Fruit fly (Drosophila melanogaster): ENCODE data around the gene AttD.
A peak's percentile ranks its signal among the peaks of the same experiment; 100 is the strongest.

The AttD gene

DNA sequence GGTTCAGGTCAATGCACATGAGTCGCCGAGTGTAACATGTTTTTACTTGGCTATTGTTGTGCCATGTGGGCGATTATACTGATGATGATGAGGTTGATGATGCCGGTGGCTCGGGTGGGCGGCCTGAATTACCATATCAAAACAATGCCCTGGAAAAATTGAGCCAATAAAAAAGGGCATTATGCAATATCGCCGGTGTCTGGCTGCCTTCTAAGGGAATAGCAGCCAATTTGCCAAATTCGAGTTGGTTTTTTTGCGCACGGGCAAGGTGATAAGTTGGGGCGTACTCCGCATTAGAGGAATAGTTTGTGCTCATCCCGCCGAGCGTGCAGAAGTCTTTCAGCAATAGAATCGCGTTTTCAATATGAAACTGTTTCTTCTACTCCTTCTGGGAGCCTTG, 16.0 kb upstream of the AttD start, which contains the start of gene CG14329:
CG14329 (plus strand) TSS at position 301 of the 400 bp plus-strand sequence.
- no peak for TF ChIP-seq CG8478 (optimal IDR thresholded peaks at IDR 0.05)
- TF ChIP-seq CTCF (optimal IDR thresholded peaks at IDR 0.05): no peak

DNA sequence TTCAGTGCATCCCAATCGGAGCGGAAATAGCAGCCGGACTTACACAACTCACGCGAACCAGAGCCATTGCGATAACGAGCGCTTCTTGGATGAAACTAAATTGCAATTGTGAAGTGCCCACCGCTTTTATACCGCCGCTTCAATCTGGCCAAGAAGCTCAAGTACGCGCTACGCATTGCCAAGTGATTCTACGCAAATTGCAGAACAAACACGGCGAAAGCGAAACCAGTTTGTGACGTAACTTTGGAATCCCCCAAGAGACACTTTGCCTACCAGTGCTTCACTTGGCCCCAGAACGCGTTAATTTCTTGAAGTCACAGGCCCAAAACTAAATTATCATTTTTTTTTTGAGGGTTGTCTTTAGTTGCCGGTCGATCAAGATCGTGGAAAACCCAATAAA, 13.7 kb upstream of the AttD start, which contains the start of gene Edg91:
Edg91 (minus strand) TSS at position 101 of the 400 bp plus-strand sequence.
- no peak for TF ChIP-seq CG8478 (optimal IDR thresholded peaks at IDR 0.05)
- no peak for TF ChIP-seq CTCF (optimal IDR thresholded peaks at IDR 0.05)

dm6 chr3R:17611836-17612235, 13.2 kb upstream of the AttD start:
- TF ChIP-seq CG8478 (optimal IDR thresholded peaks at IDR 0.05) (no peak), CTCF (optimal IDR thresholded peaks at IDR 0.05) (no peak)

DNA sequence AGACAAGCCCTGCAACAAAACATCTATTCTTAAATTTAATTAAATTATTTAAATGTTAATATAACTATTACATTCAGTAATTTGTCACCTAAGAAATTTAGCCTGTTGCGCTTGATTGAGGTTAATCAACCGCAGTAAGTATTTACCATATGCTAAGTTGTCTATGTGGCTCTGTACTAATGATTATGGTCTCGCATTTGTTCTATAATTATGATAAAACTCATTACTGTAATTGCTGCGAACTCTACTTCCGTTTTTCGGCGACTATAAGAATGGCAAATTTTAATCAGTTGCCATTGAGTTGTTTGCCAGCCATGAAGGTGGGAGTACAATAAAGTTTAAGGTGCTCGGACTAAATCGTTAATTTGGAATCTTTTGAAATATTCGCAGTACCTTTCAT, 12.5 kb upstream of the AttD start, which contains the start of gene CG34281:
CG34281 (plus strand) TSS at position 301 of the 400 bp plus-strand sequence.
- no peak for TF ChIP-seq CG8478 (optimal IDR thresholded peaks at IDR 0.05)
- no peak for TF ChIP-seq CTCF (optimal IDR thresholded peaks at IDR 0.05)

dm6 chr3R:17613549-17613948, 11.5 kb upstream of the AttD start, which contains the start of gene CG14327:
Gene CG14327 (plus strand): TSS chr3R:17613709.
- TF ChIP-seq CTCF (optimal IDR thresholded peaks at IDR 0.05) (no peak), CG8478 (optimal IDR thresholded peaks at IDR 0.05) (no peak)

- TF ChIP-seq CG8478 (optimal IDR thresholded peaks at IDR 0.05) (no peak), CTCF (optimal IDR thresholded peaks at IDR 0.05) (peak; percentile 63 to 64)
Observed at dm6 chr3R:17615076-17615475, 10.0 kb upstream of the AttD start.

- no peak for TF ChIP-seq CG8478 (optimal IDR thresholded peaks at IDR 0.05)
- TF ChIP-seq CTCF (optimal IDR thresholded peaks at IDR 0.05): no peak
Observed at dm6 chr3R:17615746-17616145, 9.3 kb upstream of the AttD start.

dm6 chr3R:17616541-17616940, 8.5 kb upstream of the AttD start:
- peak; percentile 69 to 89 for TF ChIP-seq CTCF (optimal IDR thresholded peaks at IDR 0.05)
- no peak for TF ChIP-seq CG8478 (optimal IDR thresholded peaks at IDR 0.05)

dm6 chr3R:17617121-17617975, 7.7 kb upstream of the AttD start:
- TF ChIP-seq CTCF (optimal IDR thresholded peaks at IDR 0.05) (peak; percentile 95), CG8478 (optimal IDR thresholded peaks at IDR 0.05) (no peak)

- TF ChIP-seq CG8478 (optimal IDR thresholded peaks at IDR 0.05) (no peak), CTCF (optimal IDR thresholded peaks at IDR 0.05) (no peak)
Observed at dm6 chr3R:17617976-17618308, 7.1 kb upstream of the AttD start.

- no peak for TF ChIP-seq CG8478 (optimal IDR thresholded peaks at IDR 0.05)
- no peak for TF ChIP-seq CTCF (optimal IDR thresholded peaks at IDR 0.05)
Observed at dm6 chr3R:17618699-17619150, 6.3 kb upstream of the AttD start, which contains the start of the genes CG14324 and CG14326. Gene CG14324 (minus strand): TSS chr3R:17618799. Gene CG14326 (plus strand): TSS chr3R:17619100.

DNA sequence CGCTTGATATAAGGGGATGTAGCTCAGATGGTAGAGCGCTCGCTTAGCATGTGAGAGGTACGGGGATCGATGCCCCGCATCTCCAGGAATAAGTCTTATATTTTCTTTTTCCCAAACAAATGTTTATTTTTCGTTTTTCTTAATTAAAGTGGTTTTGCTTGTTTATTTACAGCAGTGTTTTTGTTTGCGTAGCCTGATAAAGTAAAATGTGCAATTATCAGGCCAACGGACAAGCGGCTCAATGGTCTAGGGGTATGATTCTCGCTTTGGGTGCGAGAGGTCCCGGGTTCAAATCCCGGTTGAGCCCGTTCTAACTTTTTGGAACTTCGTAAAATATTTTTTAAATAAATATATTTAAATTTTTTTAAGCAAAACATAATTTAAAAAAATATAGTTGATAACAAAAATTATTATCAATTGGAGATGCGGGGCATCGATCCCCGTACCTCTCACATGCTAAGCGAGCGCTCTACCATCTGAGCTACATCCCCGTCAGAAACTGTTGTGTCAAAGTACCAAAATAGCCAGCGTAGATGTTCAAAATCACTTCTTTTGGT, 5.3 kb upstream of the AttD start:
- no peak for TF ChIP-seq CTCF (optimal IDR thresholded peaks at IDR 0.05)
- no peak for TF ChIP-seq CG8478 (optimal IDR thresholded peaks at IDR 0.05)

DNA sequence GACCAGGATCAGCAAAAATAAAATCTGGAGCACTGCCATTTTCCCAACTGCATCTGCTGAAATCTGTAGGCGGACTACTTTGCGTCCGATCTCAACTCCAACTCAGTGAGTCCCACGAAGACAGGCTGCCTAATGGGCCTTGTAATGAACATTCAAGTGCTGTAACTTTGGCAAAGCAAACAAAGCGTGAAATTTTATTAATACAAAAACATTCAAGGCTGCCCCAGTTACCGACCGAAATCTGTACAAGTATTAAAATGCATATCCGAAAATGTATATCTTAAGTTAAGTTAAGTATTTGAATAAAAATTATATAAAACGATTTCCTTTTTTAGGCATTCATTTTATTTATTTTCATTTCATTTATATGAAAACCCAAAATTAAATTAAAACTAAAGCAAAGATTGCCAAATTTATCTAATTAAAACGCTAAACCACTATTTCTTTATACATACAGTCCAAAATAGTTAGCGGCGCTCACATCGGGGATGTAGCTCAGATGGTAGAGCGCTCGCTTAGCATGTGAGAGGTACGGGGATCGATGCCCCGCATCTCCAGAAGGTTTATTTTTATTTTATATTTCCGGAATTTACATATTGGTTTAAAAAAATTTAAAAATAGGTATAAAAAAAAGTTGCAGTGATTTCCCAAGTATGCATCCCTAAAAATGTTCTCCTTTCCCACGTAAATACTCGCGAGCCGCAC, 2.9 kb upstream of the AttD start, which contains the start of gene CG14323:
CG14323 (minus strand) TSS at position 51 of the 705 bp plus-strand sequence.
- TF ChIP-seq CG8478 (optimal IDR thresholded peaks at IDR 0.05) (no peak), CTCF (optimal IDR thresholded peaks at IDR 0.05) (no peak)

DNA sequence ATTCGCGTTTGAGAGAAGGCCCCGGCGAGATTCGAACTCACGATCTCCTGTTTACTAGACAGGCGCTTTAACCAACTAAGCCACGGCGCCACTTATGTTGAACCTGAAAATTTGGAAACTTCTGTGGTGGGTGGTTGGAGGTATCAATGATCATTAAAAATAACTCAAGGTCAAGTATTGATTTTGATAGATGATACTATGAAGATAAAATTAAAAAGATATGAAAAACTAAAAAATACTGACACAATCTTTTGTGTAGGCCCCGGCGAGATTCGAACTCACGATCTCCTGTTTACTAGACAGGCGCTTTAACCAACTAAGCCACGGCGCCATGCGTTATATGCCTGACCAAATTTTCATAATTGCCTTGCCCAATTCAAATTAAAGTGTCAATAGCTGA, 519 bp upstream of the AttD start:
- TF ChIP-seq CTCF (optimal IDR thresholded peaks at IDR 0.05) (no peak), CG8478 (optimal IDR thresholded peaks at IDR 0.05) (no peak)

DNA sequence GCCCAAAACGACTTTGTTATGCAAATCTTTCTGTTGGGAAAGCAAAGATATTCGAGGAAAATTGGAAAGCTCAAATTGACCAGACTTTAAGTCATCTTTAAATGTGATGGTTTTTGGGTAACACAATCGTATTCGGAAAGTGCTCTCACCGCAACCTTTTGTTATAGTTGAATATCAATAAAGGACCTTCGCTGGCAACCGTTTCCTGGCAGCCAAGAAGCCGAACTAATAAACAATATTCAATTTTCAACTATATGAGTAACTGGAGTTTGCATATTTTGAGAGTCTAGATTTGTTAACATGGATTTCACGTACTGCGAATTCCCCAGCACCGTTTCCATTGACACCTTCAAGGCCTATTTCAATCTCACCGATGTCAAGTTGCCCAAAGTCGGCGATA, 1.8 kb downstream of the AttD start, which contains the start of gene CG14325:
CG14325 (plus strand) TSS at position 301 of the 400 bp plus-strand sequence.
- no peak for TF ChIP-seq CTCF (optimal IDR thresholded peaks at IDR 0.05)
- no peak for TF ChIP-seq CG8478 (optimal IDR thresholded peaks at IDR 0.05)

All from S2 (cell line).